Worm (Caenorhabditis elegans) whole organism, L1 larva: ENCODE results near the gene msa-1.
A peak's percentile ranks its signal among the peaks of the same experiment; 100 is the strongest.

Source experiments
- Y116A8C.19 ChIP-seq: sonication (generic microtip); optimal IDR thresholded peaks from 2 replicates; lab custom pipeline; 2016; ENCODE audit warnings: missing compliant biosample characterization, missing genetic modification characterization, borderline replicate concordance
- aha-1 ChIP-seq: fragments of 150-350 bp; optimal IDR thresholded peaks from 2 replicates; lab custom pipeline; 2014; ENCODE audit warnings: missing biosample characterization, missing genetic modification characterization
- blmp-1 ChIP-seq: fragments of 150-350 bp; optimal IDR thresholded peaks from 2 replicates; lab custom pipeline; 2014; ENCODE audit warnings: missing biosample characterization, missing genetic modification characterization
- ceh-63 ChIP-seq: fragments of 200-800 bp; sonication (Bioruptor generic); optimal IDR thresholded peaks from 2 replicates; lab custom pipeline; 2018; ENCODE audit warnings: mild to moderate bottlenecking, missing genetic modification characterization, missing compliant biosample characterization
- ceh-8 ChIP-seq: fragments of 200-800 bp; sonication (Bioruptor generic); optimal IDR thresholded peaks from 2 replicates; lab custom pipeline; 2018; ENCODE audit warnings: mild to moderate bottlenecking, missing genetic modification characterization, moderate library complexity, missing compliant biosample characterization
- ceh-82 ChIP-seq, 3 experiments: fragments of 150-350 bp in 1 of 3; sonication (generic microtip) in 2 of 3; optimal IDR thresholded peaks; 2 replicates each; lab custom pipeline; 2014 to 2017; ENCODE audit warnings: missing biosample characterization in 3 of 3, missing genetic modification characterization in 3 of 3
- ceh-88 ChIP-seq: fragments of 200-800 bp; sonication (Bioruptor generic); IDR thresholded peaks from 2 replicates; pipeline ENCODE4 v1.3.6; 2022; ENCODE audit warnings: missing genetic modification characterization, missing compliant biosample characterization
- ceh-90 ChIP-seq: sonication (generic microtip); optimal IDR thresholded peaks from 2 replicates; lab custom pipeline; 2016; ENCODE audit warnings: missing genetic modification characterization, missing compliant biosample characterization
- efl-1 ChIP-seq, 4 experiments: fragments of 150-350 bp; optimal IDR thresholded peaks in 3 of 4; peaks in 1 of 4; 1 replicate in 1 of 4; 2 replicates in 3 of 4; lab custom pipeline; 2014; ENCODE audit warnings: missing biosample characterization in 2 of 4, missing genetic modification characterization in 2 of 4, missing genetic modification reagents in 2 of 4
- efl-3 ChIP-seq: fragments of 200-800 bp; sonication (Bioruptor generic); optimal IDR thresholded peaks from 2 replicates; lab custom pipeline; 2018; ENCODE audit warnings: mild to moderate bottlenecking, missing genetic modification characterization, missing compliant biosample characterization
- egl-13 ChIP-seq: sonication (generic microtip); optimal IDR thresholded peaks from 2 replicates; lab custom pipeline; 2016; ENCODE audit warnings: missing genotype, missing genetic modification reagents, missing genetic modification characterization, missing compliant biosample characterization
- elt-2 ChIP-seq: sonication (generic microtip); optimal IDR thresholded peaks from 2 replicates; lab custom pipeline; 2016; ENCODE audit warnings: missing genetic modification characterization, mild to moderate bottlenecking, inconsistent platforms, missing compliant biosample characterization, missing genetic modification reagents
- ets-5 ChIP-seq: fragments of 200-800 bp; sonication (Bioruptor generic); IDR thresholded peaks from 2 replicates; pipeline ENCODE4 v1.3.6; 2022; ENCODE audit warnings: missing genetic modification characterization, missing compliant biosample characterization
- fkh-10 ChIP-seq: sonication (generic microtip); optimal IDR thresholded peaks from 2 replicates; lab custom pipeline; 2017; ENCODE audit warnings: missing biosample characterization, missing genetic modification reagents, missing genetic modification characterization
- fkh-8 ChIP-seq: sonication (generic microtip); optimal IDR thresholded peaks from 2 replicates; lab custom pipeline; 2016; ENCODE audit warnings: mild to moderate bottlenecking, missing genetic modification characterization, missing compliant biosample characterization
- fos-1 ChIP-seq: fragments of 150-350 bp; optimal IDR thresholded peaks from 2 replicates; lab custom pipeline; 2014; ENCODE audit warnings: missing biosample characterization, missing genetic modification characterization
- grh-1 ChIP-seq: fragments of 200-800 bp; sonication (Bioruptor generic); IDR thresholded peaks from 2 replicates; pipeline ENCODE4 v1.3.6; 2022; ENCODE audit warnings: missing genetic modification reagents, missing genetic modification characterization, missing compliant biosample characterization
- hlh-17 ChIP-seq: fragments of 200-800 bp; sonication (Bioruptor generic); optimal IDR thresholded peaks from 2 replicates; lab custom pipeline; 2018; ENCODE audit warnings: missing genetic modification characterization, mild to moderate bottlenecking, missing compliant biosample characterization, moderate library complexity, borderline replicate concordance
- hlh-4 ChIP-seq: sonication (generic microtip); optimal IDR thresholded peaks from 2 replicates; lab custom pipeline; 2016; ENCODE audit warnings: mild to moderate bottlenecking, missing genetic modification characterization, missing compliant biosample characterization
- hpl-2 ChIP-seq: fragments of 150-350 bp; optimal IDR thresholded peaks from 2 replicates; lab custom pipeline; 2014; ENCODE audit warnings: missing biosample characterization, missing genetic modification reagents, missing genetic modification characterization
- isw-1 ChIP-seq: fragments of 200-800 bp; sonication (Bioruptor generic); IDR thresholded peaks from 2 replicates; pipeline ENCODE4 v1.3.6; 2022; ENCODE audit warnings: missing genetic modification characterization, missing compliant biosample characterization
- lin-14 ChIP-seq: fragments of 200-800 bp; sonication (Bioruptor generic); optimal IDR thresholded peaks from 2 replicates; lab custom pipeline; 2018; ENCODE audit warnings: mild to moderate bottlenecking, missing genetic modification characterization, moderate library complexity, missing compliant biosample characterization
- lin-15B ChIP-seq: fragments of 150-350 bp; sonication (generic microtip); optimal IDR thresholded peaks from 3 replicates; lab custom pipeline; 2014; ENCODE audit warnings: missing biosample characterization, missing genetic modification characterization
- lin-35 ChIP-seq, 2 experiments: fragments of 150-350 bp; optimal IDR thresholded peaks; 2 replicates each; lab custom pipeline; 2014; ENCODE audit warnings: missing biosample characterization in 2 of 2, missing genetic modification characterization in 2 of 2, missing genetic modification reagents in 2 of 2
- lin-39 ChIP-seq: fragments of 150-350 bp; optimal IDR thresholded peaks from 2 replicates; lab custom pipeline; 2014; ENCODE audit warnings: missing biosample characterization, missing genetic modification reagents, missing genetic modification characterization
- lsy-2 ChIP-seq, 2 experiments: fragments of 150-350 bp; optimal IDR thresholded peaks; 2 replicates each; lab custom pipeline; 2014; ENCODE audit warnings: missing biosample characterization in 2 of 2, missing genetic modification characterization in 2 of 2
- mdl-1 ChIP-seq, 2 experiments: fragments of 150-350 bp; optimal IDR thresholded peaks; 2 replicates each; lab custom pipeline; 2014 to 2017; ENCODE audit warnings: missing biosample characterization in 2 of 2, missing genetic modification characterization in 2 of 2, inconsistent platforms in 1 of 2
- mep-1 ChIP-seq: fragments of 150-350 bp; optimal IDR thresholded peaks from 2 replicates; lab custom pipeline; 2014; ENCODE audit warnings: missing biosample characterization, missing genetic modification characterization
- nhr-19 ChIP-seq: fragments of 200-800 bp; sonication (Bioruptor generic); conservative IDR thresholded peaks from 2 replicates; pipeline ENCODE4 v1.3.6; 2022; ENCODE audit warnings: missing genetic modification characterization, missing compliant biosample characterization
- nhr-20 ChIP-seq: sonication (generic microtip); optimal IDR thresholded peaks from 2 replicates; lab custom pipeline; 2016; ENCODE audit warnings: mild to moderate bottlenecking, missing genetic modification characterization, missing compliant biosample characterization
- nhr-47 ChIP-seq: sonication (generic microtip); optimal IDR thresholded peaks from 2 replicates; lab custom pipeline; 2016; ENCODE audit warnings: mild to moderate bottlenecking, missing genetic modification characterization, moderate library complexity, missing compliant biosample characterization
- nhr-71 ChIP-seq: sonication (generic microtip); optimal IDR thresholded peaks from 2 replicates; lab custom pipeline; 2016; ENCODE audit warnings: mild to moderate bottlenecking, missing genetic modification characterization, moderate library complexity, missing compliant biosample characterization
- nhr-77 ChIP-seq: fragments of 150-350 bp; optimal IDR thresholded peaks from 2 replicates; lab custom pipeline; 2014; ENCODE audit warnings: missing biosample characterization, missing genetic modification characterization
- nhr-84 ChIP-seq: sonication (generic microtip); optimal IDR thresholded peaks from 2 replicates; lab custom pipeline; 2017; ENCODE audit warnings: missing biosample characterization, missing genetic modification characterization
- nhr-85 ChIP-seq: sonication (generic microtip); peaks from one replicate; lab custom pipeline; 2016; ENCODE audit warnings: missing genetic modification characterization, inconsistent platforms, missing compliant biosample characterization
- pax-3 ChIP-seq: fragments of 200-800 bp; sonication (Bioruptor generic); optimal IDR thresholded peaks from 2 replicates; lab custom pipeline; 2018; ENCODE audit warnings: mild to moderate bottlenecking, missing genetic modification characterization, moderate library complexity, missing compliant biosample characterization
- pqm-1 ChIP-seq: sonication (generic microtip); optimal IDR thresholded peaks from 3 replicates; lab custom pipeline; 2017; ENCODE audit warnings: missing biosample characterization, missing genetic modification characterization
- rnt-1 ChIP-seq: sonication (generic microtip); optimal IDR thresholded peaks from 2 replicates; lab custom pipeline; 2016; ENCODE audit warnings: mild to moderate bottlenecking, missing genetic modification characterization, moderate library complexity, missing compliant biosample characterization
- sox-4 ChIP-seq: sonication (generic microtip); optimal IDR thresholded peaks from 2 replicates; lab custom pipeline; 2016; ENCODE audit warnings: missing genetic modification characterization, missing compliant biosample characterization
- tbx-2 ChIP-seq: sonication (generic microtip); optimal IDR thresholded peaks from 2 replicates; lab custom pipeline; 2016; ENCODE audit warnings: missing genetic modification characterization, missing compliant biosample characterization
- tlp-1 ChIP-seq: fragments of 150-350 bp; optimal IDR thresholded peaks from 2 replicates; lab custom pipeline; 2014; ENCODE audit warnings: missing biosample characterization, missing genetic modification characterization
- unc-30 ChIP-seq: sonication (generic microtip); optimal IDR thresholded peaks from 2 replicates; lab custom pipeline; 2017; ENCODE audit warnings: missing biosample characterization, missing genetic modification characterization
- unc-62 ChIP-seq: fragments of 150-350 bp; optimal IDR thresholded peaks from 2 replicates; lab custom pipeline; 2014; ENCODE audit warnings: missing biosample characterization, missing genetic modification reagents, missing genetic modification characterization
- zag-1 ChIP-seq: fragments of 150-350 bp; optimal IDR thresholded peaks from 2 replicates; lab custom pipeline; 2014; ENCODE audit warnings: missing biosample characterization, missing genetic modification characterization
- zip-4 ChIP-seq: fragments of 200-800 bp; sonication (Bioruptor generic); optimal IDR thresholded peaks from 2 replicates; lab custom pipeline; 2018; ENCODE audit warnings: mild to moderate bottlenecking, missing genetic modification characterization, moderate library complexity, missing compliant biosample characterization
- ztf-11 ChIP-seq, 2 experiments: sonication (generic microtip); optimal IDR thresholded peaks; 2 replicates each; lab custom pipeline; 2016 to 2017; ENCODE audit warnings: missing genetic modification characterization in 2 of 2, missing biosample characterization in 1 of 2, missing compliant biosample characterization in 1 of 2

msa-1 gene

DNA sequence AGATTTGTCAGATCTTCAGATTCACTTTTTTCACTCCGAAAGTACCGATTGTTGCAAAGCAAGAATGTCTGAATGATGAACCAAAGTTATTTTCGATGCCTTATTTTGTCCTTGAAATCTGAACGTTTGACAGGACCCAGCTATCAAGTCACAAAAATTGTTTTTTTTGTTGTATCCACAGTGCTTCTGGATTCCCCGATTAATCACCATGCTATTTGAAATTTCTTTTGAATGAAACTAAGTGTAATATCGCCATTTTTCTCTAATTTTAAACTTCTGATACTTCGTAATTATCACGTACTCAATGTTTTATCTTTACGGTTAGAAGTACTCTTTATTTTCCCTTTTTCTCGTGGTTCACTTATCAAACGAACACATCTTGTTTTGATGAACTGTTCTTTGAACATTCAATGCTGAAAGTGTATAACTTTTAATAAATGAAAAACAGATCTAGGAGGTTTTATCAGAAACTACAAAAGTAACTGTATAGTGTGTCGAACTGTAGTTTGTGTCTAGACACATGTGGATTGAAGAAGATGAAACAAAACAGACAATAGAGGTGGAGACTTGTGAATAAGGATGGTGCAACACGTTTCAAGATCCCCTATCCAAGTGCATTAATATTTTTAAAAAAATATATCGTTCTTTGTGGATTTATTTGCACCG lies 36.8 kb upstream of the msa-1 start:
- TF ChIP-seq unc-30 (tag; lab: Kevin White, UChicago), result no peak
- no peak for TF ChIP-seq efl-1 (optimal IDR thresholded peaks at IDR 0.05; lab: Kevin White, UChicago)
- peak in 1 of 2 experiments; percentile 13 for TF ChIP-seq efl-1 (GFP tag; optimal IDR thresholded peaks at IDR 0.05 in 1 of 2; lab: Kevin White, UChicago)
- TF ChIP-seq fkh-10 (GFP tag; lab: Kevin White, UChicago), result no peak
- no peak for TF ChIP-seq aha-1 (tag; lab: Kevin White, UChicago)
- TF ChIP-seq isw-1, result no peak

DNA sequence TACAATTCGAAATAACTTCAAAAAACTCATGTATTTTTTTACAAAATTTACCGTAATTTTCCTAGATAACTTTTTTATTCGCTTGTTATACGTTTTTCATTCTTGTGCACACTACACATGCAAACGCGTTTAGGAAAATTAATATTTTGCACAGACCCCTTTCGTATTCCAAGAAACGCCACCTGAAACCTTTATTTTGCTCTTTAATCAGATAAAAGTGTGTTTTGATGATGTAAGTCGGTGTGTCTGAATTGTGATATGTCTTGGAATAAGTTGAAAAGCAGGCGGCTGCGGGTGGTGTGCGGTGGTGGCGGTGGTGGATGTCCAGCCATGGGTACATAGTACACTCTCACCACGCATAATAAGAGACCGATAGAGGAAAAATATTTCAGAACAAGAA lies 35.0 kb upstream of the msa-1 start:
- TF ChIP-seq nhr-47 (tag; lab: Kevin White, UChicago) (peak; percentile 63), unc-62 (GFP tag; lab: Kevin White, UChicago) (no peak), lin-35 (GFP tag; optimal IDR thresholded peaks at IDR 0.05; lab: Kevin White, UChicago) (no peak), ets-5 (GFP tag; lab: Robert Waterston, UW) (no peak), ceh-63 (no peak), fos-1 (tag; lab: Kevin White, UChicago) (no peak), lsy-2 (tag; optimal IDR thresholded peaks at IDR 0.05; lab: Kevin White, UChicago) (no peak), lin-14 (GFP tag; lab: Kevin White, UChicago) (peak; percentile 30), ceh-90 (tag; lab: Kevin White, UChicago) (no peak), hlh-4 (peak; percentile 83), tbx-2 (tag; lab: Kevin White, UChicago) (no peak), nhr-84 (tag; lab: Kevin White, UChicago) (no peak), lin-15B (tag; lab: Kevin White, UChicago) (no peak), efl-3 (GFP tag; lab: Kevin White, UChicago) (no peak), grh-1 (GFP tag; lab: Robert Waterston, UW) (no peak), pax-3 (peak; percentile 33), ceh-82 (tag; optimal IDR thresholded peaks at IDR 0.05; lab: Kevin White, UChicago) (no peak), lin-39 (tag; lab: Kevin White, UChicago) (no peak), nhr-85 (no peak), aha-1 (tag; lab: Kevin White, UChicago) (no peak), ceh-88 (GFP tag; lab: Robert Waterston, UW) (no peak), nhr-20 (peak; percentile 13), ceh-8 (GFP tag; lab: Kevin White, UChicago) (no peak), egl-13 (tag; lab: Kevin White, UChicago) (no peak), nhr-77 (tag; lab: Kevin White, UChicago) (no peak), fkh-8 (tag; lab: Kevin White, UChicago) (peak; percentile 84), rnt-1 (no peak), hpl-2 (GFP tag; lab: Kevin White, UChicago) (no peak), ztf-11 (tag; optimal IDR thresholded peaks at IDR 0.05; lab: Kevin White, UChicago) (no peak), nhr-71 (peak; percentile 77), elt-2 (tag; lab: Kevin White, UChicago) (no peak), tlp-1 (tag; lab: Kevin White, UChicago) (no peak)

DNA sequence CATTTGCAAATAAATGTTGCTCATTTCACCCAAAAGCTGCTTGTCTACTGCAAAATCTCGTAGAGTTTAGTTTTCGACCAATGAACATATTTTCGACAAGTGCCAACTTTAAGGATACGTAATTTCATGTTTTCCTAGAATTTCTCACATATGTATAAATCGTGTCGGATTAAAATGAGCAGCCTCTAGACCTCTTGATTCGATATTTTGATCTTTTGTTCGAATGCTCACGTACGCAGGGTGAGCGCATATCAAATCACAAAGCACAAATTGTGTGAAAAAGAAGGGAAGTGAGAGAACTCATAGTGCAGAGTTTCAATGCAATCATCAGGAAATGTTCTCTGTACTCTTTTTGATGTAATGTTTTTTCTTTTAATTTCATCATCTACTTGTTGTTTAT lies 24.9 kb upstream of the msa-1 start:
- no peak for TF ChIP-seq pqm-1 (tag; lab: Kevin White, UChicago)
- 0 out of 2 replicates have a peak, but pooled peaks have one; percentile 22 for TF ChIP-seq nhr-19 (GFP tag; lab: Robert Waterston, UW)
- peak; percentile 13 for TF ChIP-seq pax-3
- peak; percentile 90 for TF ChIP-seq nhr-71
- no peak for TF ChIP-seq mep-1
- no peak for TF ChIP-seq efl-3 (GFP tag; lab: Kevin White, UChicago)
- no peak for TF ChIP-seq rnt-1
- no peak for TF ChIP-seq ceh-88 (GFP tag; lab: Robert Waterston, UW)
- TF ChIP-seq hpl-2 (GFP tag; lab: Kevin White, UChicago), result no peak
- peak; percentile 73 for TF ChIP-seq nhr-47 (tag; lab: Kevin White, UChicago)
- no peak for TF ChIP-seq ceh-90 (tag; lab: Kevin White, UChicago)
- TF ChIP-seq fos-1 (tag; lab: Kevin White, UChicago), result peak; percentile 9
- no peak for TF ChIP-seq zag-1 (tag; lab: Kevin White, UChicago)
- TF ChIP-seq sox-4 (tag; lab: Kevin White, UChicago), result peak; percentile 76
- no peak for TF ChIP-seq Y116A8C.19 (tag; lab: Kevin White, UChicago)
- no peak for TF ChIP-seq ets-5 (GFP tag; lab: Robert Waterston, UW)
- no peak for TF ChIP-seq hlh-17 (GFP tag; lab: Kevin White, UChicago)
- no peak for TF ChIP-seq unc-30 (tag; lab: Kevin White, UChicago)
- peak; percentile 80 for TF ChIP-seq nhr-20
- TF ChIP-seq lin-14 (GFP tag; lab: Kevin White, UChicago), result peak; percentile 50
- no peak for TF ChIP-seq lsy-2 (tag; optimal IDR thresholded peaks at IDR 0.05; lab: Kevin White, UChicago)
- TF ChIP-seq mdl-1 (tag; optimal IDR thresholded peaks at IDR 0.05; lab: Kevin White, UChicago), result no peak
- TF ChIP-seq zip-4 (GFP tag; lab: Kevin White, UChicago), result no peak
- no peak for TF ChIP-seq blmp-1 (tag; lab: Kevin White, UChicago)
- TF ChIP-seq fkh-10 (GFP tag; lab: Kevin White, UChicago), result peak; percentile 21
- TF ChIP-seq fkh-8 (tag; lab: Kevin White, UChicago), result peak; percentile 89
